Worm (Caenorhabditis elegans) whole organism, L4 larva: Measurements from ENCODE around the gene srd-46.

Experiments used
- ceh-20 ChIP-seq: fragments of 200-800 bp; sonication (Bioruptor generic); IDR thresholded peaks from 2 replicates; pipeline ENCODE4 v1.3.6; 2022; ENCODE audit warnings: missing genetic modification reagents, missing genetic modification characterization, missing compliant biosample characterization
- egl-27 ChIP-seq: sonication (generic microtip); optimal IDR thresholded peaks from 3 replicates; lab custom pipeline; 2017; ENCODE audit warnings: missing biosample characterization, missing genetic modification reagents, missing genetic modification characterization
- saeg-2 ChIP-seq: fragments of 200-800 bp; sonication (Bioruptor generic); IDR thresholded peaks from 2 replicates; pipeline ENCODE4 v1.3.6; 2022; ENCODE audit warnings: missing genetic modification reagents, missing genetic modification characterization, missing compliant biosample characterization
- unc-62 ChIP-seq, 3 experiments: fragments of 150-350 bp in 1 of 3; sonication (generic microtip); optimal IDR thresholded peaks in 2 of 3; peaks in 1 of 3; 1 replicate in 1 of 3; 2 replicates in 2 of 3; lab custom pipeline; 2014 to 2017; ENCODE audit warnings: missing biosample characterization in 3 of 3, missing genetic modification characterization in 3 of 3, missing genetic modification reagents in 3 of 3, missing genotype in 1 of 3

DNA sequence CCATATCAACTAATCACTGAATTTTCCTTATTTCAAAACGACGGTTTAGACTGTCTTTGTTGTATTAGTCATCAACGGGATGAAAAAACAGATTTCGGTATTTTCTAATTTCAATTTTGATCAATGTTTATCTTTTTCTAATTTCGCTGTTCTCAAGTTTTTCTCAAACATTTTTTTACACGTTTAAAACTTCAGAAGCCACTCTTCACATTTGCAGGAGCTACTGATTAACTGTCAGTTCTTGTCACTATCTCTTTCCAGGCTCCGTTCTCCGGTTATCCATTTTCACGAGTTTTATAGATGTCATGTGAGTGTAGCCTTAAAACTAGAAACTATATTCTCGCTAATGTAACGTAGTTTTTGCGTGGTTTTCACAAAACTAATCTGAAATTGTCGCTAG lies 41.4 kb upstream of the srd-46 start, which contains the start of gene C04B4.4:
- TF ChIP-seq unc-62 (GFP tag; optimal IDR thresholded peaks at IDR 0.05 in 1 of 2; lab: Kevin White, UChicago), result no peak
- TF ChIP-seq unc-62 (tag; optimal IDR thresholded peaks at IDR 0.05; lab: Kevin White, UChicago), result no peak
- no peak for TF ChIP-seq saeg-2 (GFP tag; lab: Robert Waterston, UW)
- no peak for TF ChIP-seq egl-27 (tag; lab: Kevin White, UChicago)
- TF ChIP-seq ceh-20, result no peak
